Worm (Caenorhabditis elegans) whole organism, L2 larva: ENCODE results near the gene nstp-2.

ENCODE experiments used
- alr-1 ChIP-seq: fragments of 150-350 bp; optimal IDR thresholded peaks from 2 replicates; lab custom pipeline; 2014; ENCODE audit warnings: missing biosample characterization, missing genetic modification characterization
- egl-27 ChIP-seq: sonication (generic microtip); optimal IDR thresholded peaks from 3 replicates; lab custom pipeline; 2017; ENCODE audit warnings: missing biosample characterization, missing genetic modification reagents, missing genetic modification characterization
- elt-1 ChIP-seq: fragments of 150-350 bp; optimal IDR thresholded peaks from 2 replicates; lab custom pipeline; 2014; ENCODE audit warnings: missing biosample characterization, missing genetic modification characterization
- mab-5 ChIP-seq: fragments of 150-350 bp; optimal IDR thresholded peaks from 2 replicates; lab custom pipeline; 2014; ENCODE audit warnings: missing biosample characterization, missing genetic modification characterization
- mdl-1 ChIP-seq, 2 experiments: fragments of 150-350 bp in 1 of 2; sonication (generic microtip) in 1 of 2; optimal IDR thresholded peaks; 2 replicates each; lab custom pipeline; 2017; ENCODE audit warnings: missing biosample characterization in 2 of 2, missing genetic modification characterization in 2 of 2
- nhr-10 ChIP-seq: sonication (generic microtip); optimal IDR thresholded peaks from 2 replicates; lab custom pipeline; 2017; ENCODE audit warnings: missing biosample characterization, missing genetic modification characterization
- nhr-12 ChIP-seq: fragments of 150-350 bp; optimal IDR thresholded peaks from 2 replicates; lab custom pipeline; 2014; ENCODE audit warnings: missing biosample characterization, missing genetic modification characterization
- nhr-6 ChIP-seq: fragments of 150-350 bp; optimal IDR thresholded peaks from 2 replicates; lab custom pipeline; 2014; ENCODE audit warnings: missing biosample characterization, missing genetic modification characterization
- sma-3 ChIP-seq: sonication (generic microtip); optimal IDR thresholded peaks from 2 replicates; lab custom pipeline; 2016; ENCODE audit warnings: missing genetic modification reagents, missing genetic modification characterization, missing compliant biosample characterization
- ztf-11 ChIP-seq: sonication (generic microtip); optimal IDR thresholded peaks from 2 replicates; lab custom pipeline; 2017; ENCODE audit warnings: missing biosample characterization, missing genetic modification characterization

DNA sequence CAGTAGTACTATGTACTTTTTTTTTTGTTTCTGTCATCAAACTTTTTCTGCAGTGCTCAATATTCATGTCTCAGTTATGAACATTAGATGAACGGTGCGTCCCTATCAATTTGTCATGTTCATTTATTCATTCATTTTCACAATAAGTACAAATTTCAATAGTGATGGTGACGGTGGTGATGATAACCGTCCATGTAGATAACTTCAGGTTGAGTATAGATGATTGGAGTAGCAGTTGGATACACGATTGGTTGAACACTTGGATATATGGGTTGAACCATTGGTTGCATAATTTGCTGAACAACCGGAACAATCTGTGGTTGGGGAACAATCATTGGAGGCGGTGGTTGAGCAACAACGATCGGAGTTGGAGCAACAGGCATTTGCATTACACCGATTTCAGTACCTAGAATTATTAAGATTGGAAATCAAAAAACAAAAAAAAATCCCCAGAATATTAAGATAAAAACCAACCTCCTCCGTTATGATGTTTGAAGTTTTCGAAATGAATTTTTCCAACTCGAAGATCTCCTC, 17.8 kb downstream of the nstp-2 start:
- TF ChIP-seq egl-27 (tag; lab: Kevin White, UChicago) (no peak), nhr-10 (no peak), alr-1 (tag; lab: Kevin White, UChicago) (no peak), ztf-11 (tag; lab: Kevin White, UChicago) (no peak), sma-3 (GFP tag; lab: Kevin White, UChicago) (no peak), elt-1 (tag; lab: Kevin White, UChicago) (no peak), nhr-12 (tag; lab: Kevin White, UChicago) (no peak), mab-5 (no peak), mdl-1 (tag; optimal IDR thresholded peaks at IDR 0.05; lab: Kevin White, UChicago) (no peak), nhr-6 (tag; lab: Kevin White, UChicago) (no peak)
